Fruit fly (Drosophila melanogaster): Measurements from ENCODE around the gene CG9098.

CG9098 gene

DNA sequence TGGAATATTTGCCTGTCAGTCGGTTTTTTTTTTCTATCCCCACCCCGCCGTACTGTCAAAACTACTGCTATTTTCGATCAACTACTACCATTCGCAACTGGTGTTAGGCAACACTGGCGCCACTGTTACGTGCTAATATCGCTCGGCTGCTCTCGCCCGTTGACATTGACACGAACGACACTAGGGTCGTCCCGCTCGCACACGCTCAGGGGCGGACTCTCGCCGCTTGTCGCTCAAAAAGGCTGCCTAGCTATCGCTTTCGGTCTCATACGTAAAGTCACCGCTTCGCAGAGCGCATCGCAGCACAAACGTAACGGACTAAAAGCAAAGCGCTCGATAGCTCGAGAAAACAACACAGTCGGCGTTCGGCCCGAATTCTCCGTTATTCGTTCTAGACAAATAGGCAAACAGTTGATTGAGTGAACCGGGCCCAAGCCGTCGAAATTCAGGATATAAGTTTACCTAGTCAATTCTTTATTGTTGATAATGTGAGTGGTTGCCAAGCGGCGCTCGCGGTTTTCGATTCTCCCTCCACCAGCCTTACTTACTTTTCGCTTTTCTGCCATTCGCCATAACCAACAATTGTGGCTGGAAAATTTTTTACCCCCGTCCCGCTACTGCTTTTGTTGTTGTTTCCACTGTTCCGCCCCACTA lies 29.7 kb downstream of the CG9098 start (continued):
- peak; percentile 38 for TF ChIP-seq CG9817 (tag; optimal IDR thresholded peaks at IDR 0.05)
- TF ChIP-seq az2 (GFP tag; optimal IDR thresholded peaks at IDR 0.05): no peak
- peak; percentile 31 for TF ChIP-seq ash1 (GFP tag; optimal IDR thresholded peaks at IDR 0.05)
- no peak for TF ChIP-seq CG4617 (GFP tag; optimal IDR thresholded peaks at IDR 0.05; ENCODE audit: borderline replicate concordance)
- peak; percentile 24 for TF ChIP-seq wek (GFP tag; optimal IDR thresholded peaks at IDR 0.05)
- TF ChIP-seq trem (tag; optimal IDR thresholded peaks at IDR 0.05): peak; percentile 27
- TF ChIP-seq CG32772 (GFP tag; IDR thresholded peaks at IDR 0.05): no peak
- no peak for TF ChIP-seq klu (GFP tag; IDR thresholded peaks at IDR 0.05)
- TF ChIP-seq Myb (GFP tag; optimal IDR thresholded peaks at IDR 0.05): peak; percentile 41
- TF ChIP-seq Nf-YA (GFP tag; IDR thresholded peaks at IDR 0.05): no peak
- peak; percentile 11 for TF ChIP-seq CG7786 (GFP tag; optimal IDR thresholded peaks at IDR 0.05)
- TF ChIP-seq sug (tag; optimal IDR thresholded peaks at IDR 0.05): peak; percentile 75
- TF ChIP-seq CG18262 (tag; optimal IDR thresholded peaks at IDR 0.05): peak; percentile 11
- peak; percentile 35 for TF ChIP-seq BEAF-32 (GFP tag; optimal IDR thresholded peaks at IDR 0.05)
- TF ChIP-seq CG15696 (tag; optimal IDR thresholded peaks at IDR 0.05): no peak
- TF ChIP-seq Atf3 (GFP tag; optimal IDR thresholded peaks at IDR 0.05): no peak
- TF ChIP-seq unpg (GFP tag; optimal IDR thresholded peaks at IDR 0.05): peak; percentile 19
- TF ChIP-seq Dref (GFP tag; IDR thresholded peaks at IDR 0.05): no peak
- TF ChIP-seq B-H2 (GFP tag; optimal IDR thresholded peaks at IDR 0.05): peak; percentile 54
- TF ChIP-seq nau (GFP tag; optimal IDR thresholded peaks at IDR 0.05): peak; percentile 32
- TF ChIP-seq fru (optimal IDR thresholded peaks at IDR 0.05): no peak
- TF ChIP-seq CG4707 (GFP tag; optimal IDR thresholded peaks at IDR 0.05): peak; percentile 5
- TF ChIP-seq CG2889 (GFP tag; IDR thresholded peaks at IDR 0.05): no peak
- no peak for TF ChIP-seq tio (GFP tag; optimal IDR thresholded peaks at IDR 0.05)
- TF ChIP-seq Dll (GFP tag; IDR thresholded peaks at IDR 0.05; ENCODE audit: partially characterized antibody): no peak
- TF ChIP-seq CG12744 (GFP tag; optimal IDR thresholded peaks at IDR 0.05): peak; percentile 20
- no peak for TF ChIP-seq CG14014 (GFP tag; IDR thresholded peaks at IDR 0.05)
- peak; percentile 20 for TF ChIP-seq CG2678 (tag; optimal IDR thresholded peaks at IDR 0.05)
- TF ChIP-seq CG3281 (GFP tag; optimal IDR thresholded peaks at IDR 0.05): no peak
- peak; percentile 33 for TF ChIP-seq NK7.1 (GFP tag; optimal IDR thresholded peaks at IDR 0.05)
- no peak for TF ChIP-seq CG10366 (GFP tag; IDR thresholded peaks at IDR 0.05)
- TF ChIP-seq HLH54F (GFP tag; optimal IDR thresholded peaks at IDR 0.05): peak; percentile 10
- no peak for TF ChIP-seq ap (GFP tag; IDR thresholded peaks at IDR 0.05)
- TF ChIP-seq CG9727 (GFP tag; optimal IDR thresholded peaks at IDR 0.05): peak; percentile 21
- TF ChIP-seq Max (GFP tag; optimal IDR thresholded peaks at IDR 0.05): no peak
- no peak for TF ChIP-seq vfl (GFP tag; optimal IDR thresholded peaks at IDR 0.05)
- TF ChIP-seq pan (optimal IDR thresholded peaks at IDR 0.05): no peak
- TF ChIP-seq pan (GFP tag; optimal IDR thresholded peaks at IDR 0.05 in 1 of 2, IDR thresholded peaks at IDR 0.05 in 1 of 2): no peak
- peak; percentile 58 for TF ChIP-seq CG2120 (GFP tag; optimal IDR thresholded peaks at IDR 0.05)
- TF ChIP-seq gsb-n (tag; optimal IDR thresholded peaks at IDR 0.05): peak; percentile 13
- TF ChIP-seq Awh (GFP tag; IDR thresholded peaks at IDR 0.05): no peak
- no peak for TF ChIP-seq knrl (GFP tag; IDR thresholded peaks at IDR 0.05; ENCODE audit: partially characterized antibody)
- TF ChIP-seq Fer3 (tag; optimal IDR thresholded peaks at IDR 0.05): peak; percentile 12
- TF ChIP-seq CG2116 (GFP tag; optimal IDR thresholded peaks at IDR 0.05): no peak
- TF ChIP-seq CG12071 (GFP tag; optimal IDR thresholded peaks at IDR 0.05): peak; percentile 45
- no peak for TF ChIP-seq bbx (GFP tag; IDR thresholded peaks at IDR 0.05; ENCODE audit: partially characterized antibody)
- TF ChIP-seq ERR (GFP tag; optimal IDR thresholded peaks at IDR 0.05): peak; percentile 53
- peak; percentile 2 for TF ChIP-seq CG6854 (GFP tag; optimal IDR thresholded peaks at IDR 0.05)
- peak; percentile 20 for TF ChIP-seq CG7928 (GFP tag; optimal IDR thresholded peaks at IDR 0.05)
- no peak for TF ChIP-seq prd (optimal IDR thresholded peaks at IDR 0.05)
- no peak for TF ChIP-seq prd (GFP tag; IDR thresholded peaks at IDR 0.05)

Data from whole organism, embryonic.